Worm (Caenorhabditis elegans): Measurements from ENCODE around the gene C13F10.8.

C13F10.8 gene

ce11 chrV:7194818-7195217 is 26.0 kb downstream of the C13F10.8 start:
- TF ChIP-seq ref-1 (GFP tag; conservative IDR thresholded peaks at IDR 0.05) = no peak
- TF ChIP-seq cog-1 (tag; optimal IDR thresholded peaks at IDR 0.05) = no peak
- no peak for TF ChIP-seq tab-1 (GFP tag; IDR thresholded peaks at IDR 0.05)
- TF ChIP-seq ztf-23 (GFP tag; IDR thresholded peaks at IDR 0.05) = no peak
- TF ChIP-seq med-1 (GFP tag; optimal IDR thresholded peaks at IDR 0.05; ENCODE audit: insufficient read depth) = no peak
- TF ChIP-seq klf-2 (GFP tag; conservative IDR thresholded peaks at IDR 0.05) = no peak
- TF ChIP-seq flt-1 (GFP tag; IDR thresholded peaks at IDR 0.05) = no peak
- no peak for TF ChIP-seq T22C8.4 (GFP tag; IDR thresholded peaks at IDR 0.05)

- no peak for TF ChIP-seq flt-1 (GFP tag; IDR thresholded peaks at IDR 0.05)
- no peak for TF ChIP-seq ref-1 (GFP tag; conservative IDR thresholded peaks at IDR 0.05)
- no peak for TF ChIP-seq ztf-23 (GFP tag; IDR thresholded peaks at IDR 0.05)
- no peak for TF ChIP-seq klf-2 (GFP tag; conservative IDR thresholded peaks at IDR 0.05)
- no peak for TF ChIP-seq T22C8.4 (GFP tag; IDR thresholded peaks at IDR 0.05)
- TF ChIP-seq tab-1 (GFP tag; IDR thresholded peaks at IDR 0.05) = no peak
Measured at ce11 chrV:7193562-7193961, 27.3 kb downstream of the C13F10.8 start, which contains the start of gene F09G2.8. Gene F09G2.8 (minus strand): TSS chrV:7193662.

ce11 chrV:7187295-7187694 is 33.5 kb downstream of the C13F10.8 start:
- TF ChIP-seq T22C8.4 (GFP tag; IDR thresholded peaks at IDR 0.05) (no peak), klf-2 (GFP tag; conservative IDR thresholded peaks at IDR 0.05) (no peak)

DNA sequence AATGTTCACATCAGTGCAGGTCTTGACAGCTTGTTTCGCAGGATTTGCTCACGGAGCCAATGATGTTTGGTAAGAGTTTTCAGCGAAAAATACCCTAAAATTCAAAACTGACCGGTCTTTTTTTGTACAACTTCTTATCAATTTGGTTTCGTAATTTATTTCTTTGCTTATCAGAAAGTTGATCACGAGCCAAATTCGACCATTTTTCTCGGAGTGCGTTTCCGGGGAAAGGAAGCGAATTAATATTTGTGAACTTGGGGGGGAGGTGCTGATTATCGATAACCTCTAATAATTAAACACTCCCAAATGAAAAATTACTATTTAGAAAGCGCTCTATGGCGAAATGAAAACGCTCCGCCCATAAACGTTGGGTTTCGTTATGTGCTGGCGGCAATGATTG is 34.2 kb downstream of the C13F10.8 start:
- no peak for TF ChIP-seq ref-1 (GFP tag; conservative IDR thresholded peaks at IDR 0.05)
- no peak for TF ChIP-seq klf-2 (GFP tag; conservative IDR thresholded peaks at IDR 0.05)
- no peak for TF ChIP-seq med-1 (GFP tag; optimal IDR thresholded peaks at IDR 0.05; ENCODE audit: insufficient read depth)
- TF ChIP-seq tab-1 (GFP tag; IDR thresholded peaks at IDR 0.05) = no peak
- no peak for TF ChIP-seq ztf-23 (GFP tag; IDR thresholded peaks at IDR 0.05)
- no peak for TF ChIP-seq cog-1 (tag; optimal IDR thresholded peaks at IDR 0.05)
- TF ChIP-seq ztf-29 (GFP tag; IDR thresholded peaks at IDR 0.05) = no peak
- TF ChIP-seq T22C8.4 (GFP tag; IDR thresholded peaks at IDR 0.05) = no peak
- TF ChIP-seq flt-1 (GFP tag; IDR thresholded peaks at IDR 0.05) = no peak

DNA sequence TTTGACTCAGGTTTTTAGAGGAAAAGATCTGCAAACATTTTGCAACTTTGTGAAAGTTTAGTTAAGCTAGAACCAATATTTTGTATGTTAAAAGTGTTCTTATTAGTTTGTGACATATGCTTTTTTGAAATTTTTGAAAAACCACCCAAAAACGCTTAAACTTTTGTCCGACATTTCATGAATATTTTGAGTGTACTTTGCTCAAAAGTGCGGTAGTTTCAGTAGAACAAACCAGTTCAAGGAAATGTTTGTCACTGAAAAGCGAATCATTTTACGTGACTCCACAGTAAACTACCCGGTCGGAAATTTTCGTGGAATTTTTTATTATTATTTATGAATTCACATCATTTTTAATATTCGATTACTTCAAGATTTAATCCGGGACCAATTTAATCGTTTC is 36.3 kb downstream of the C13F10.8 start, which contains the start of gene pitr-5:
Gene pitr-5 (plus strand): TSS at position 301 of the 400 bp plus-strand sequence.
- TF ChIP-seq ztf-29 (GFP tag; IDR thresholded peaks at IDR 0.05) (no peak), ztf-23 (GFP tag; IDR thresholded peaks at IDR 0.05) (no peak), ref-1 (GFP tag; conservative IDR thresholded peaks at IDR 0.05) (no peak), T22C8.4 (GFP tag; IDR thresholded peaks at IDR 0.05) (no peak), med-1 (GFP tag; optimal IDR thresholded peaks at IDR 0.05; ENCODE audit: insufficient read depth) (no peak), cog-1 (tag; optimal IDR thresholded peaks at IDR 0.05) (no peak)

- TF ChIP-seq cog-1 (tag; optimal IDR thresholded peaks at IDR 0.05) (no peak), T22C8.4 (GFP tag; IDR thresholded peaks at IDR 0.05) (no peak), ref-1 (GFP tag; conservative IDR thresholded peaks at IDR 0.05) (no peak), med-1 (GFP tag; optimal IDR thresholded peaks at IDR 0.05; ENCODE audit: insufficient read depth) (no peak), tab-1 (GFP tag; IDR thresholded peaks at IDR 0.05) (no peak), flt-1 (GFP tag; IDR thresholded peaks at IDR 0.05) (no peak), ztf-23 (GFP tag; IDR thresholded peaks at IDR 0.05) (no peak), klf-2 (GFP tag; conservative IDR thresholded peaks at IDR 0.05) (no peak), ztf-29 (GFP tag; IDR thresholded peaks at IDR 0.05) (no peak)
Measured at ce11 chrV:7178843-7179242, 42.0 kb downstream of the C13F10.8 start, which contains the start of gene cpsf-2. Gene cpsf-2 (plus strand): TSS chrV:7179172.

DNA sequence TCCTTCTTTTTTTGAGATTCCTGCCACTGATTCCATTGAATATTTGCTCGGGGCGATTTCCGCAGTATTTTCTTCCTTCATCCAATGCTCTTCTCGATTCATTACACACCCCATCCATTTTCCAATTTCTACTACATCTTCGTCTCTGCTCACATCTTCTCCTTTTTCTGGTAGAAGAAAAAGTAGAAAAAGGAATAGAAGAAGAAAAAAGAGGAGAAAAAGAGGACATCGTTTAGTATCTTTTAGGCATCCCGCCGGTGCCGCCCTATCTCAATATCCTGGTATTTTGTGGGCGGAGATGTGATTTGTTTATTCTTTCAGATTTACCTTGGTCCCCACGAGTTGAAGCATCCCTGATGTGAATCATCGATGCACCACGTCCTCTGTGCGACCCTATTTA is 45.6 kb downstream of the C13F10.8 start, which contains the start of gene lgc-39:
Gene lgc-39 (plus strand): TSS at position 301 of the 400 bp plus-strand sequence.
- no peak for TF ChIP-seq tab-1 (GFP tag; IDR thresholded peaks at IDR 0.05)
- TF ChIP-seq ztf-29 (GFP tag; IDR thresholded peaks at IDR 0.05) = no peak
- no peak for TF ChIP-seq T22C8.4 (GFP tag; IDR thresholded peaks at IDR 0.05)
- no peak for TF ChIP-seq flt-1 (GFP tag; IDR thresholded peaks at IDR 0.05)
- TF ChIP-seq cog-1 (tag; optimal IDR thresholded peaks at IDR 0.05) = no peak
- no peak for TF ChIP-seq klf-2 (GFP tag; conservative IDR thresholded peaks at IDR 0.05)
- TF ChIP-seq ztf-23 (GFP tag; IDR thresholded peaks at IDR 0.05) = no peak
- no peak for TF ChIP-seq ref-1 (GFP tag; conservative IDR thresholded peaks at IDR 0.05)
- no peak for TF ChIP-seq med-1 (GFP tag; optimal IDR thresholded peaks at IDR 0.05; ENCODE audit: insufficient read depth)

Measured in whole organism, midembryonic.